Worm (Caenorhabditis elegans): ENCODE data around the gene C26G2.2.

- TF ChIP-seq nhr-76 (tag; optimal IDR thresholded peaks at IDR 0.05): no peak
- TF ChIP-seq unc-39 (tag; optimal IDR thresholded peaks at IDR 0.05): no peak
- no peak for TF ChIP-seq blmp-1 (tag; optimal IDR thresholded peaks at IDR 0.05)
- no peak for TF ChIP-seq unc-62 (GFP tag; optimal IDR thresholded peaks at IDR 0.05)
- TF ChIP-seq lsy-2 (tag; optimal IDR thresholded peaks at IDR 0.05): no peak
- no peak for TF ChIP-seq ceh-39 (tag; optimal IDR thresholded peaks at IDR 0.05)
- TF ChIP-seq nhr-28 (tag; optimal IDR thresholded peaks at IDR 0.05): no peak
- no peak for TF ChIP-seq elt-3 (tag; optimal IDR thresholded peaks at IDR 0.05)
- TF ChIP-seq elt-1 (tag; optimal IDR thresholded peaks at IDR 0.05; ENCODE audit: borderline replicate concordance, insufficient read depth): no peak
- no peak for TF ChIP-seq mep-1 (tag; optimal IDR thresholded peaks at IDR 0.05)
Observed at ce11 chrX:14704933-14705332, 40.8 kb downstream of the C26G2.2 start.

All from whole organism, mixed stage, embryonic.